Worm (Caenorhabditis elegans): Measurements from ENCODE around the gene M02E1.4.
A peak's percentile ranks its signal among the peaks of the same experiment; 100 is the strongest.
"Not testable (repeated sequence)": the region's sequence is repeated elsewhere in the genome, so short reads cannot be mapped to it uniquely, and the experiment has no call there.

Gene M02E1.4

DNA sequence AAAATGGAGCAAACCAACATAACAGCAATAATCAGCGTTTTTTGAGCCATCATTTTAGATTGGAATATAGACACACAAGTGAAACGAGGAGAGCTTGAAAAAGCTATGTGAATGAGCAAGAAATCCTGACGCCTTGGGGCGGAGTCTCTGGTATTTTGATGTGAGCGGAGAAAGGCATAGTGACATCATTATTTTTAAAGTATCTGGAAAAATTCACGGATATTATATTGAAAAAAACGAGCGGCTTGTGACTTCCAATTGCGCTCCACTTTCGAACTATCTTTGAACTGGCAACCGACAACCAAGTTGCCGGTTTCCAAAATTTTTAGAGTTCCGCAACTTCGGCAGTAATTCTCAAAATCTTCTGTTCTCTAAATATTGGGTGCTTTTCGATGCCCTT is 1.9 kb upstream of the M02E1.4 start, which contains the start of gene nlp-64:
TSS of gene nlp-64 (minus strand) at position 101 of the 400 bp plus-strand sequence.
- no peak for TF ChIP-seq ztf-29 (GFP tag; IDR thresholded peaks at IDR 0.05)
- no peak for TF ChIP-seq ref-1 (GFP tag; conservative IDR thresholded peaks at IDR 0.05)
- TF ChIP-seq tab-1 (GFP tag; IDR thresholded peaks at IDR 0.05) = no peak
- no peak for TF ChIP-seq ztf-23 (GFP tag; IDR thresholded peaks at IDR 0.05)
- TF ChIP-seq med-1 (GFP tag; optimal IDR thresholded peaks at IDR 0.05; ENCODE audit: insufficient read depth) = no peak
- TF ChIP-seq klf-2 (GFP tag; conservative IDR thresholded peaks at IDR 0.05) = no peak
- no peak for TF ChIP-seq T22C8.4 (GFP tag; IDR thresholded peaks at IDR 0.05)
- TF ChIP-seq cog-1 (tag; optimal IDR thresholded peaks at IDR 0.05) = no peak
- no peak for TF ChIP-seq flt-1 (GFP tag; IDR thresholded peaks at IDR 0.05)

DNA sequence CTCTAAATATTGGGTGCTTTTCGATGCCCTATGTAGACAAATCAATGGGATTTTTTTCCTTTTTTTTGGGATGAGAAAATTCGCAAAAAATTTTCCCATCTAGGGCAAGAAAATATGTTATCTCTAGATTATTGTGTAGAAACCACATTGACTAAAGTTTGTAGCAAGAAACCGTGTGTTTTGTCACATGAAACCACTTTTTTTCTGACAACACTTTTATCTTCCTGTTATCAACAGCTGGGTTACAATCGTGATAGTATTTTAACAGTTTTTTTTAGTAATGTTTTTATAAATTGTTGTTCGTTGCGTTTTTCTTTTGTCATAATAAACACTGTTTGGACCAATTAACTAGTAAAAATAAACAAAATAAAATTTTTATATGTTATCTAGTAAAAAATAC is 836 bp upstream of the M02E1.4 start:
- no peak for TF ChIP-seq flt-1 (GFP tag; IDR thresholded peaks at IDR 0.05)
- no peak for TF ChIP-seq ztf-23 (GFP tag; IDR thresholded peaks at IDR 0.05)
- no peak for TF ChIP-seq klf-2 (GFP tag; conservative IDR thresholded peaks at IDR 0.05)
- no peak for TF ChIP-seq ztf-29 (GFP tag; IDR thresholded peaks at IDR 0.05)
- no peak for TF ChIP-seq cog-1 (tag; optimal IDR thresholded peaks at IDR 0.05)
- TF ChIP-seq med-1 (GFP tag; optimal IDR thresholded peaks at IDR 0.05; ENCODE audit: insufficient read depth) = no peak
- TF ChIP-seq ref-1 (GFP tag; conservative IDR thresholded peaks at IDR 0.05) = no peak
- no peak for TF ChIP-seq T22C8.4 (GFP tag; IDR thresholded peaks at IDR 0.05)
- TF ChIP-seq tab-1 (GFP tag; IDR thresholded peaks at IDR 0.05) = no peak

DNA sequence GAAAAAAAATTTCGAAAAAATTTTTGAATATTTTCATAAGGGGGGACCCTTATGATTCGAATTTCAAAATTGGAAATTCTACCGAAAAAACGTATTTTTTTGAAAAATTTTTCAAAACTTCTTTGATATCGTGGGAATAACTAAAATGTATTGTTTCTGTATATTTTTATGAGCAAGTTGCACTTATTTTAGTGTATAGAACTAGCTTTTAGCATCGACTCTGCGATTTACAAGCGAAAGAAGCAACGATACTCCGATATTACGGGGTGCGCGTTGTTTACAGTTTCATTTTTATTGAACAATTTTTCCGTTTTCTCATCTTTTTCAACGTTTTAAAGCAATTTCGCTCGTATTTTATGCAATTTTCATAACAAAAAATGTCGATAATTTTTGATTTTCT is 9.1 kb downstream of the M02E1.4 start, which contains the start of gene M02E1.3:
TSS of gene M02E1.3 (plus strand) at position 301 of the 400 bp plus-strand sequence.
- TF ChIP-seq ztf-29 (GFP tag; IDR thresholded peaks at IDR 0.05); flt-1 (GFP tag; IDR thresholded peaks at IDR 0.05); ref-1 (GFP tag; conservative IDR thresholded peaks at IDR 0.05): not testable (repeated sequence)

DNA sequence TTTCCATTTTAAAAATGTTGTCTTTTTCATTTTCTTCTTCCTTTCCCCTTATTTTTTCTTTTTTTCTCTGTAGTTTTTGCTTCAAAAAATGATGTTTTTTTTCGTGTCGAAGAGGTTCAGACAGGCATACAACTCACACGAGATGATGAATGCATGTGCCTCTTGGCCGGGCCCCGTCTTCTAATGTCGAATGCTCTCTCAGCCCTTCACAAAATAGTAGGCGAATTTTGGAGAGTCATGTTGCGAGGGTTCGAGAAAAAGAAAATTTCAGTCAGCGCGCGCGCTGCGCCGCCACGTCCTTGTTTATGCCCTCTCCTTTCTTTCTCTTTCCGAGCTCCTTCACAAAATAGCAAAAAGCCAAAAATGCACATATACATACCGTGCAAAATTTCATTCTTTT is 10.9 kb downstream of the M02E1.4 start:
- TF ChIP-seq ref-1 (GFP tag; conservative IDR thresholded peaks at IDR 0.05) = no peak
- no peak for TF ChIP-seq flt-1 (GFP tag; IDR thresholded peaks at IDR 0.05)
- TF ChIP-seq cog-1 (tag; optimal IDR thresholded peaks at IDR 0.05) = no peak
- no peak for TF ChIP-seq ztf-23 (GFP tag; IDR thresholded peaks at IDR 0.05)
- no peak for TF ChIP-seq ztf-29 (GFP tag; IDR thresholded peaks at IDR 0.05)
- no peak for TF ChIP-seq klf-2 (GFP tag; conservative IDR thresholded peaks at IDR 0.05)
- no peak for TF ChIP-seq tab-1 (GFP tag; IDR thresholded peaks at IDR 0.05)
- TF ChIP-seq med-1 (GFP tag; optimal IDR thresholded peaks at IDR 0.05; ENCODE audit: insufficient read depth) = no peak
- no peak for TF ChIP-seq T22C8.4 (GFP tag; IDR thresholded peaks at IDR 0.05)

DNA sequence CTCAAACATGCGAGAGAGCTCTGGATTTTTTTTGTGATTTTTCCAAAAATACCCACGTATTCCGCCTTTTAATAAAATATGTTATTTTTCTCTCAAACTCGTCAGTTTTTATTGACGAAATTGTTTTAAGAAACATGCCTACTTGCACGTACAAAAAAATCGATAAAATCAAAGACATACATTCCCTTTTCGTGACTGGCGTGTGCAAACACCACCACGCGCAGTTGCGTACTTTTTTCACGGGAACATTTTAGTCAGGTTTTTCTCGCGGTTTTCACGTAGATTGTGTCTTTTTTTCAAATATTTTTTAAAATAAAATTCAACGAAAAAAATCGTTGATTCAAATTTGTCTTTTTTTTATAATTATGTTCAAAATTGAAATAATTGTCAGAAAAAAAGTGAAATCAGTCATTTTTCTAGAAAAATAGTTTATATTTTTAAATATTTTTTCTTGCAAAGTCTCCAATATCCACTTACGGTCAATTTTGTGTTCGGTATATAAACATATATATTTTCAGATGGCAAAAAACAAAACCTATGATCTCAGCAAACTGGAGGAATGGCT is 12.6 kb downstream of the M02E1.4 start, which contains the start of gene M02E1.1:
TSS of gene M02E1.1 (plus strand) at position 515 of the 565 bp plus-strand sequence.
- TF ChIP-seq T22C8.4 (GFP tag; IDR thresholded peaks at IDR 0.05) (peak; percentile 88), klf-2 (GFP tag; conservative IDR thresholded peaks at IDR 0.05) (no peak), ref-1 (GFP tag; conservative IDR thresholded peaks at IDR 0.05) (no peak), med-1 (GFP tag; optimal IDR thresholded peaks at IDR 0.05; ENCODE audit: insufficient read depth) (no peak), ztf-23 (GFP tag; IDR thresholded peaks at IDR 0.05) (no peak), cog-1 (tag; optimal IDR thresholded peaks at IDR 0.05) (peak; percentile 15)

DNA sequence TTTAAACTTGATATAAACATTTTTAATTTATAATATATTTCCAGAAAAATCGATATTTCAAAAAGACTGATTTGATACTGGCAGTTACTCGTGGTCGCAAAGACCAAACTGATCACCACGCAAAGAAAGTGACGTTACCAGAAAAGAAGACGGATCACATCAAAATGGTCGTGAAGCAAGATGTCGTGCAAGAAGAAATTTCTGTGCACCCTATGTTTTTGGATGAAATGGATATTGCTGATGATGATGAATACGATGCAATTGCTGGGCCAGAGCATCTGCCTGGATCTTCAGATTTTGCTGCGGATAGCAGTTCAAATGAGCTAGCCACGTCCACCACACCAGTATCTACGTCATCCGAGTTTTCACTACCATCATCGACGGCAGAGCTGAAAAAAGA is 15.7 kb downstream of the M02E1.4 start:
- TF ChIP-seq ztf-29 (GFP tag; IDR thresholded peaks at IDR 0.05) = no peak
- no peak for TF ChIP-seq flt-1 (GFP tag; IDR thresholded peaks at IDR 0.05)
- TF ChIP-seq cog-1 (tag; optimal IDR thresholded peaks at IDR 0.05) = no peak
- TF ChIP-seq klf-2 (GFP tag; conservative IDR thresholded peaks at IDR 0.05) = no peak
- no peak for TF ChIP-seq ref-1 (GFP tag; conservative IDR thresholded peaks at IDR 0.05)
- TF ChIP-seq tab-1 (GFP tag; IDR thresholded peaks at IDR 0.05) = no peak
- TF ChIP-seq med-1 (GFP tag; optimal IDR thresholded peaks at IDR 0.05; ENCODE audit: insufficient read depth) = no peak
- TF ChIP-seq T22C8.4 (GFP tag; IDR thresholded peaks at IDR 0.05) = no peak
- TF ChIP-seq ztf-23 (GFP tag; IDR thresholded peaks at IDR 0.05) = no peak

- TF ChIP-seq flt-1 (GFP tag; IDR thresholded peaks at IDR 0.05) = peak; percentile 69; the same call in 1 of the 2 replicates
Observed at ce11 chrX:330861-331260, 17.8 kb downstream of the M02E1.4 start.

- TF ChIP-seq ref-1 (GFP tag; conservative IDR thresholded peaks at IDR 0.05) (no peak), T22C8.4 (GFP tag; IDR thresholded peaks at IDR 0.05) (no peak), ztf-23 (GFP tag; IDR thresholded peaks at IDR 0.05) (no peak), ztf-29 (GFP tag; IDR thresholded peaks at IDR 0.05) (no peak), tab-1 (GFP tag; IDR thresholded peaks at IDR 0.05) (no peak), klf-2 (GFP tag; conservative IDR thresholded peaks at IDR 0.05) (no peak), cog-1 (tag; optimal IDR thresholded peaks at IDR 0.05) (no peak), med-1 (GFP tag; optimal IDR thresholded peaks at IDR 0.05; ENCODE audit: insufficient read depth) (no peak), flt-1 (GFP tag; IDR thresholded peaks at IDR 0.05) (no peak)
Observed at ce11 chrX:332643-333042, 19.6 kb downstream of the M02E1.4 start.

ce11 chrX:334452-334851 is 21.4 kb downstream of the M02E1.4 start:
- TF ChIP-seq flt-1 (GFP tag; IDR thresholded peaks at IDR 0.05) (no peak), ref-1 (GFP tag; conservative IDR thresholded peaks at IDR 0.05) (no peak), cog-1 (tag; optimal IDR thresholded peaks at IDR 0.05) (no peak), ztf-29 (GFP tag; IDR thresholded peaks at IDR 0.05) (no peak), med-1 (GFP tag; optimal IDR thresholded peaks at IDR 0.05; ENCODE audit: insufficient read depth) (no peak), klf-2 (GFP tag; conservative IDR thresholded peaks at IDR 0.05) (no peak), ztf-23 (GFP tag; IDR thresholded peaks at IDR 0.05) (no peak), tab-1 (GFP tag; IDR thresholded peaks at IDR 0.05) (no peak)

ce11 chrX:343822-344221 is 30.7 kb downstream of the M02E1.4 start:
- TF ChIP-seq T22C8.4 (GFP tag; IDR thresholded peaks at IDR 0.05) (no peak), ref-1 (GFP tag; conservative IDR thresholded peaks at IDR 0.05) (no peak), cog-1 (tag; optimal IDR thresholded peaks at IDR 0.05) (no peak)
